Worm (Caenorhabditis elegans) whole organism, mixed stage, embryonic: Measurements from ENCODE around the gene srbc-7.

Experiments
- bed-3 ChIP-seq: fragments of 200-800 bp; sonication (Bioruptor generic); optimal IDR thresholded peaks from 3 replicates; lab custom pipeline; 2018; ENCODE audit warnings: mild to moderate bottlenecking, missing genetic modification characterization, moderate library complexity, missing compliant biosample characterization
- ceh-39 ChIP-seq: fragments of 150-350 bp; optimal IDR thresholded peaks from 2 replicates; lab custom pipeline; 2014; ENCODE audit warnings: missing biosample characterization, missing genetic modification characterization
- ceh-43 ChIP-seq: fragments of 200-800 bp; sonication (Bioruptor generic); optimal IDR thresholded peaks from 2 replicates; lab custom pipeline; 2018; ENCODE audit warnings: mild to moderate bottlenecking, missing genetic modification characterization, moderate library complexity, missing compliant biosample characterization
- ces-1 ChIP-seq: fragments of 150-350 bp; optimal IDR thresholded peaks from 2 replicates; lab custom pipeline; 2014; ENCODE audit warnings: missing biosample characterization, missing genetic modification reagents, missing genetic modification characterization
- elt-3 ChIP-seq: fragments of 150-350 bp; optimal IDR thresholded peaks from 2 replicates; lab custom pipeline; 2014; ENCODE audit warnings: missing biosample characterization, missing genetic modification characterization
- lsy-2 ChIP-seq: fragments of 150-350 bp; optimal IDR thresholded peaks from 2 replicates; lab custom pipeline; 2014; ENCODE audit warnings: missing biosample characterization, missing genetic modification characterization
- mep-1 ChIP-seq: fragments of 150-350 bp; optimal IDR thresholded peaks from 2 replicates; lab custom pipeline; 2017; ENCODE audit warnings: missing biosample characterization, missing genetic modification reagents, missing genetic modification characterization, inconsistent platforms
- nhr-237 ChIP-seq: fragments of 150-350 bp; optimal IDR thresholded peaks from 2 replicates; lab custom pipeline; 2014; ENCODE audit warnings: missing biosample characterization, missing genetic modification characterization
- pha-4 ChIP-seq: fragments of 150-350 bp; optimal IDR thresholded peaks from 2 replicates; lab custom pipeline; 2018; ENCODE audit warnings: missing biosample characterization, missing genetic modification reagents, missing genetic modification characterization
- unc-39 ChIP-seq: fragments of 150-350 bp; optimal IDR thresholded peaks from 2 replicates; lab custom pipeline; 2014; ENCODE audit warnings: missing biosample characterization, missing genetic modification characterization
- ztf-11 ChIP-seq: fragments of 150-350 bp; optimal IDR thresholded peaks from 2 replicates; lab custom pipeline; 2014; ENCODE audit warnings: missing biosample characterization, missing genetic modification characterization

- TF ChIP-seq ceh-39 (no peak), nhr-237 (tag; lab: Kevin White, UChicago) (no peak), unc-39 (tag; lab: Kevin White, UChicago) (no peak), bed-3 (GFP tag; lab: Kevin White, UChicago) (no peak), ces-1 (no peak), elt-3 (tag; lab: Kevin White, UChicago) (no peak), pha-4 (no peak), ztf-11 (tag; lab: Kevin White, UChicago) (no peak), mep-1 (no peak), lsy-2 (tag; lab: Kevin White, UChicago) (no peak), ceh-43 (GFP tag; lab: Kevin White, UChicago) (no peak)
These were observed at the start of gene srbc-7 for ce11 chrV:7487518-7487917.
